Fruit fly (Drosophila melanogaster) whole organism, embryonic: ENCODE results near the gene Fmr1.

ENCODE experiments used
- Blimp-1 ChIP-seq: fragments of 200-800 bp; sonication (Bioruptor generic); optimal IDR thresholded peaks from 3 replicates; lab custom pipeline; 2018; ENCODE audit warnings: missing biosample characterization, missing genetic modification characterization, mild to moderate bottlenecking, moderate library complexity, missing genetic modification reagents
- CG11695 ChIP-seq: fragments of 200-800 bp; sonication (Bioruptor generic); IDR thresholded peaks from 3 replicates; pipeline ENCODE4 v1.3.6; 2022; ENCODE audit warnings: missing biosample characterization, missing genetic modification characterization
- CG12219 ChIP-seq: fragments of 200-800 bp; sonication (Bioruptor generic); optimal IDR thresholded peaks from 3 replicates; lab custom pipeline; 2018; ENCODE audit warnings: missing biosample characterization, mild to moderate bottlenecking, missing genetic modification characterization
- CG12299 ChIP-seq: fragments of 200-800 bp; sonication (Bioruptor generic); optimal IDR thresholded peaks from 2 replicates; lab custom pipeline; 2018; ENCODE audit warnings: missing biosample characterization, mild to moderate bottlenecking, missing genetic modification characterization
- CG12659 ChIP-seq: fragments of 200-800 bp; sonication (Bioruptor generic); optimal IDR thresholded peaks from 3 replicates; lab custom pipeline; 2017; ENCODE audit warnings: mild to moderate bottlenecking, missing biosample characterization, missing genetic modification reagents, missing genetic modification characterization
- CG12769 ChIP-seq: fragments of 200-800 bp; sonication (Bioruptor generic); optimal IDR thresholded peaks from 2 replicates; lab custom pipeline; 2019; ENCODE audit warnings: missing biosample characterization, mild to moderate bottlenecking, missing genetic modification characterization, moderate library complexity
- CG1832 ChIP-seq: fragments of 200-800 bp; sonication (Bioruptor generic); optimal IDR thresholded peaks from 2 replicates; lab custom pipeline; 2017; ENCODE audit warnings: missing biosample characterization, mild to moderate bottlenecking, missing genetic modification characterization, inconsistent platforms
- CG18599 ChIP-seq: fragments of 200-800 bp; sonication (Bioruptor generic); optimal IDR thresholded peaks from 3 replicates; lab custom pipeline; 2017; ENCODE audit warnings: missing biosample characterization, missing genetic modification characterization, mild to moderate bottlenecking, moderate library complexity, missing genetic modification reagents
- CG18619 ChIP-seq: fragments of 200-800 bp; sonication (Bioruptor generic); optimal IDR thresholded peaks from 3 replicates; lab custom pipeline; 2017; ENCODE audit warnings: missing biosample characterization, mild to moderate bottlenecking, missing genetic modification characterization
- CG2116 ChIP-seq: fragments of 200-800 bp; sonication (Bioruptor generic); optimal IDR thresholded peaks from 3 replicates; lab custom pipeline; 2018; ENCODE audit warnings: missing biosample characterization, mild to moderate bottlenecking, missing genetic modification characterization
- CG31388 ChIP-seq: fragments of 200-800 bp; sonication (Bioruptor generic); optimal IDR thresholded peaks from 2 replicates; lab custom pipeline; 2016; ENCODE audit warnings: missing biosample characterization, missing genetic modification characterization
- CG3163 ChIP-seq: fragments of 200-800 bp; sonication (Bioruptor generic); optimal IDR thresholded peaks from 3 replicates; lab custom pipeline; 2016; ENCODE audit warnings: missing biosample characterization, missing genetic modification characterization
- CG32767 ChIP-seq: fragments of 200-800 bp; sonication (Bioruptor generic); IDR thresholded peaks from 2 replicates; pipeline ENCODE4 v1.3.6; 2022; ENCODE audit warnings: missing biosample characterization, missing genetic modification characterization
- CG32772 ChIP-seq: fragments of 200-800 bp; sonication (Bioruptor generic); IDR thresholded peaks from 2 replicates; pipeline ENCODE4 v1.3.6; 2022; ENCODE audit warnings: missing biosample characterization, missing genetic modification characterization
- CG4424 ChIP-seq: fragments of 200-800 bp; sonication (Bioruptor generic); optimal IDR thresholded peaks from 3 replicates; lab custom pipeline; 2016; ENCODE audit warnings: missing biosample characterization, missing genetic modification characterization
- CG4730 ChIP-seq: fragments of 200-800 bp; sonication (Bioruptor generic); IDR thresholded peaks from 2 replicates; pipeline ENCODE4 v1.3.6; 2022; ENCODE audit warnings: missing biosample characterization, missing genetic modification characterization
- CG5953 ChIP-seq: fragments of 200-800 bp; sonication (Bioruptor generic); IDR thresholded peaks from 2 replicates; pipeline ENCODE4 v1.3.6; 2022; ENCODE audit warnings: missing biosample characterization, missing genetic modification characterization
- CG6813 ChIP-seq: fragments of 200-800 bp; sonication (Bioruptor generic); optimal IDR thresholded peaks from 2 replicates; lab custom pipeline; 2017; ENCODE audit warnings: missing biosample characterization, missing genetic modification characterization, mild to moderate bottlenecking, moderate library complexity, missing genetic modification reagents
- Doc2 ChIP-seq: fragments of 200-800 bp; sonication (Bioruptor generic); IDR thresholded peaks from 2 replicates; pipeline ENCODE4 v1.3.6; 2022; ENCODE audit warnings: missing biosample characterization, missing genetic modification characterization
- E2f1 ChIP-seq: fragments of 200-800 bp; sonication (Bioruptor generic); IDR thresholded peaks from 2 replicates; pipeline ENCODE4 v1.3.6; 2022; ENCODE audit warnings: missing biosample characterization, missing genetic modification characterization
- ERR ChIP-seq: fragments of 200-800 bp; sonication (Bioruptor generic); optimal IDR thresholded peaks from 2 replicates; lab custom pipeline; 2016; ENCODE audit warnings: missing biosample characterization, missing genetic modification characterization
- Ets65A ChIP-seq: fragments of 200-800 bp; sonication (Bioruptor generic); peaks from one replicate; lab custom pipeline; 2016; ENCODE audit warnings: missing biosample characterization, missing genetic modification characterization
- Fer1 ChIP-seq: fragments of 200-800 bp; sonication (Bioruptor generic); optimal IDR thresholded peaks from 2 replicates; lab custom pipeline; 2017; ENCODE audit warnings: missing biosample characterization, mild to moderate bottlenecking, missing genetic modification characterization
- Gsc ChIP-seq: fragments of 200-800 bp; sonication (Bioruptor generic); IDR thresholded peaks from 2 replicates; pipeline ENCODE4 v1.3.6; 2022; ENCODE audit warnings: missing biosample characterization, missing genetic modification characterization
- Kr ChIP-seq: fragments of 200-800 bp; sonication (Bioruptor generic); optimal IDR thresholded peaks from 2 replicates; lab custom pipeline; 2017; ENCODE audit warnings: missing biosample characterization, mild to moderate bottlenecking, missing genetic modification characterization
- Mad ChIP-seq: fragments of 200-800 bp; sonication (Bioruptor generic); optimal IDR thresholded peaks from 2 replicates; lab custom pipeline; 2016; ENCODE audit warnings: missing biosample characterization, missing genetic modification characterization
- Xrp1 ChIP-seq: fragments of 200-800 bp; sonication (Bioruptor generic); IDR thresholded peaks from 2 replicates; pipeline ENCODE4 v1.3.6; 2022; ENCODE audit warnings: missing biosample characterization, missing genetic modification characterization
- cas ChIP-seq: fragments of 200-800 bp; sonication (Bioruptor generic); IDR thresholded peaks from 2 replicates; pipeline ENCODE4 v1.3.6; 2022; ENCODE audit warnings: missing biosample characterization, missing genetic modification characterization
- ci ChIP-seq: fragments of 200-800 bp; sonication (Bioruptor generic); IDR thresholded peaks from 3 replicates; pipeline ENCODE4 v1.3.6; 2022; ENCODE audit warnings: missing biosample characterization, missing genetic modification characterization
- dimm ChIP-seq: fragments of 200-800 bp; sonication (Bioruptor generic); IDR thresholded peaks from 2 replicates; pipeline ENCODE4 v1.3.6; 2022; ENCODE audit warnings: missing biosample characterization, missing genetic modification characterization
- dysf ChIP-seq: fragments of 200-800 bp; sonication (Bioruptor generic); IDR thresholded peaks from 3 replicates; pipeline ENCODE4 v1.3.6; 2022; ENCODE audit warnings: missing biosample characterization, missing genetic modification characterization
- esg ChIP-seq: fragments of 200-800 bp; sonication (Bioruptor generic); conservative IDR thresholded peaks from 2 replicates; pipeline ENCODE4 v1.3.6; 2022; ENCODE audit warnings: missing biosample characterization, missing genetic modification characterization
- ewg ChIP-seq: fragments of 200-800 bp; sonication (Bioruptor generic); optimal IDR thresholded peaks from 3 replicates; lab custom pipeline; 2017; ENCODE audit warnings: mild to moderate bottlenecking, missing biosample characterization, missing genetic modification reagents, missing genetic modification characterization
- gem ChIP-seq: fragments of 200-800 bp; sonication (Bioruptor generic); optimal IDR thresholded peaks from 2 replicates; lab custom pipeline; 2019; ENCODE audit warnings: missing biosample characterization, mild to moderate bottlenecking, missing genetic modification characterization, moderate library complexity
- grn ChIP-seq: fragments of 200-800 bp; sonication (Bioruptor generic); optimal IDR thresholded peaks from 3 replicates; lab custom pipeline; 2017; ENCODE audit warnings: missing biosample characterization, missing genetic modification characterization
- her ChIP-seq: fragments of 200-800 bp; sonication (Bioruptor generic); optimal IDR thresholded peaks from 2 replicates; lab custom pipeline; 2016; ENCODE audit warnings: missing biosample characterization, missing genetic modification characterization
- hkb ChIP-seq, 2 experiments: fragments of 200-800 bp in 1 of 2; fragments of >200 bp in 1 of 2; sonication (Bioruptor generic) in 1 of 2; IDR thresholded peaks in 1 of 2; optimal IDR thresholded peaks in 1 of 2; 2 replicates each; pipeline versions ENCODE4 v1.3.6 to Lab custom; 2017 to 2022; ENCODE audit warnings: missing biosample characterization in 1 of 2, missing genetic modification characterization in 1 of 2
- lmd ChIP-seq: fragments of 200-800 bp; sonication (Bioruptor generic); IDR thresholded peaks from 2 replicates; pipeline ENCODE4 v1.3.6; 2022; ENCODE audit warnings: missing biosample characterization, missing genetic modification characterization
- nerfin-1 ChIP-seq: fragments of 200-800 bp; sonication (Bioruptor generic); optimal IDR thresholded peaks from 3 replicates; lab custom pipeline; 2019; ENCODE audit warnings: missing biosample characterization, mild to moderate bottlenecking, missing genetic modification characterization, moderate library complexity
- pan ChIP-seq, 4 experiments: fragments of >200 bp in 3 of 4; fragments of 200-800 bp in 1 of 4; sonication (Bioruptor generic) in 1 of 4; optimal IDR thresholded peaks in 3 of 4; IDR thresholded peaks in 1 of 4; 2 replicates each; pipeline versions ENCODE4 v1.3.6 to Lab custom; 2017 to 2022; ENCODE audit warnings: missing biosample characterization in 2 of 4, missing genetic modification characterization in 2 of 4, mixed read lengths in 1 of 4
- pfk ChIP-seq: fragments of 200-800 bp; sonication (Bioruptor generic); optimal IDR thresholded peaks from 2 replicates; lab custom pipeline; 2018; ENCODE audit warnings: missing biosample characterization, mild to moderate bottlenecking, missing genetic modification characterization, moderate library complexity
- pnt ChIP-seq: fragments of 200-800 bp; sonication (Bioruptor generic); optimal IDR thresholded peaks from 3 replicates; lab custom pipeline; 2016; ENCODE audit warnings: missing biosample characterization, missing genetic modification characterization
- salm ChIP-seq: fragments of 200-800 bp; sonication (Bioruptor generic); optimal IDR thresholded peaks from 2 replicates; lab custom pipeline; 2018; ENCODE audit warnings: missing biosample characterization, mild to moderate bottlenecking, missing genetic modification characterization
- sc ChIP-seq, 3 experiments: fragments of >200 bp in 2 of 3; fragments of 200-800 bp in 1 of 3; sonication (Bioruptor generic) in 1 of 3; optimal IDR thresholded peaks; 2 replicates in 2 of 3; 3 replicates in 1 of 3; lab custom pipeline; 2017; ENCODE audit warnings: mild to moderate bottlenecking in 1 of 3, missing biosample characterization in 1 of 3, missing genetic modification characterization in 1 of 3, missing genetic modification reagents in 1 of 3
- sisA ChIP-seq: fragments of 200-800 bp; sonication (Bioruptor generic); IDR thresholded peaks from 2 replicates; pipeline ENCODE4 v1.3.6; 2022; ENCODE audit warnings: missing biosample characterization, missing genetic modification characterization
- so ChIP-seq: fragments of 200-800 bp; sonication (Bioruptor generic); IDR thresholded peaks from 3 replicates; pipeline ENCODE4 v1.3.6; 2022; ENCODE audit warnings: missing biosample characterization, missing genetic modification characterization
- ssp ChIP-seq: fragments of 200-800 bp; sonication (Bioruptor generic); IDR thresholded peaks from 2 replicates; pipeline ENCODE4 v1.3.6; 2022; ENCODE audit warnings: missing biosample characterization, missing genetic modification characterization
- zfh1 ChIP-seq: fragments of 200-800 bp; sonication (Bioruptor generic); IDR thresholded peaks from 3 replicates; pipeline ENCODE4 v1.3.6; 2022; ENCODE audit warnings: missing biosample characterization, missing genetic modification characterization

Fmr1 gene

DNA sequence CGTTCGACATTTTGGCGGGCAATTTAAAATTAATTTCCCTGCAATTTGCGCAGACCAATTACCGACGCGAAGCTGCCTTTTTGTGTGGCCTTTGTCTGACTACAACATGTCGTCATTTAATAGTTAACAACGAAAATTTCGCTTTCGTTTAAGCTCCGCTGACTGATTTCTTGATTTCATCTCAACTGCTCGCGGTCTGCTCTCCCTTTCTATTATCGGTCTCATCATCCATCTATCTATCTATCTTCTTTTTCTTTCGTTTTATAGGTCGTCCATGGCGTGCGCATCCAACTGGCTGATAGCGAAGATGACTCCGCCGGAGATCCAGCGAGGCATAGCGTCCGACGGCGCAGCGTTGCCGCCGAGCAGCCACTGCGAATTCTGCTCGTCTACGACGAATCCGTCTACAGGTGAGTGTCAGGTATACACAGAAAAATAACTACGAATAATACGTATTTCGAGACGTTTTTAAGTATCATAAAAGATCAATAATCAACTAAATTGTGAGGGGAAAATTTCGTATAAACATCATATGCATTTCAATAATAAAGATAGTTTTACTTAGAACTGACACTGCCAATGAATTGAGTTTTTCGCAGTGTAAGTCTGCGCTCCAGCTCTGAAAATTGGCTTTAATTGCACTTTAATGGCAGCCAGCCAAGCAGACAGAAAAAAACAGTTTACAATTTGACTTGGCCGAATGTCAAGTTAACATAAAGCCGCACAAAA, 44.2 kb upstream of the Fmr1 start (continued):
- TF ChIP-seq Mad (GFP tag; lab: Kevin White, UChicago) (no peak), CG32772 (0 out of 2 replicates have a peak, but pooled peaks have one; percentile 8), nerfin-1 (tag; lab: Kevin White, UChicago) (no peak), ci (GFP tag; lab: Robert Waterston, UW) (0 out of 3 replicates have a peak, but pooled peaks have one; percentile 67), dimm (0 out of 2 replicates have a peak, but pooled peaks have one; percentile 9), pan (optimal IDR thresholded peaks at IDR 0.05; lab: Kevin White, UChicago) (no peak), pan (GFP tag; optimal IDR thresholded peaks at IDR 0.05 in 1 of 2, IDR thresholded peaks at IDR 0.05 in 1 of 2) (peak in 1 of 2 experiments; percentile 67), CG12659 (GFP tag; lab: Kevin White, UChicago) (peak; percentile 17), dysf (GFP tag; lab: Robert Waterston, UW) (peak; percentile 65), pnt (peak; percentile 17), CG3163 (no peak), ERR (GFP tag; lab: Kevin White, UChicago) (no peak), CG11695 (GFP tag; lab: Robert Waterston, UW) (0 out of 3 replicates have a peak, but pooled peaks have one; percentile 12), gem (tag; lab: Kevin White, UChicago) (peak; percentile 65), CG18599 (GFP tag; lab: Kevin White, UChicago) (no peak), CG1832 (no peak), CG12769 (tag; lab: Kevin White, UChicago) (peak; percentile 20), esg (GFP tag; lab: Robert Waterston, UW) (peak; percentile 39; the same call in 1 of the 2 replicates), sc (optimal IDR thresholded peaks at IDR 0.05; lab: Kevin White, UChicago) (no peak), sc (GFP tag; optimal IDR thresholded peaks at IDR 0.05; lab: Kevin White, UChicago) (no peak), so (GFP tag; lab: Robert Waterston, UW) (0 out of 3 replicates have a peak, but pooled peaks have one; percentile 12), Gsc (no peak), Fer1 (GFP tag; lab: Kevin White, UChicago) (peak; percentile 33), pfk (GFP tag; lab: Kevin White, UChicago) (no peak), CG18619 (GFP tag; lab: Kevin White, UChicago) (no peak), lmd (GFP tag; lab: Robert Waterston, UW) (0 out of 2 replicates have a peak, but pooled peaks have one; percentile 40), cas (GFP tag; lab: Robert Waterston, UW) (no peak), hkb (optimal IDR thresholded peaks at IDR 0.05; lab: Kevin White, UChicago) (no peak), hkb (GFP tag; IDR thresholded peaks at IDR 0.05; lab: Robert Waterston, UW) (peak; percentile 63), CG4730 (GFP tag; lab: Robert Waterston, UW) (peak; percentile 16; the same call in 1 of the 2 replicates), her (GFP tag; lab: Kevin White, UChicago) (no peak), Kr (no peak), grn (GFP tag; lab: Kevin White, UChicago) (peak; percentile 23), CG6813 (no peak), Xrp1 (GFP tag; lab: Robert Waterston, UW) (peak; percentile 59), E2f1 (GFP tag; lab: Robert Waterston, UW) (peak; percentile 31; the same call in 1 of the 2 replicates), CG12219 (peak; percentile 15), CG12299 (tag; lab: Kevin White, UChicago) (no peak), Ets65A (GFP tag; lab: Kevin White, UChicago) (peak; percentile 88), zfh1 (no peak), sisA (GFP tag; lab: Robert Waterston, UW) (peak; percentile 53), ewg (GFP tag; lab: Kevin White, UChicago) (no peak), CG2116 (GFP tag; lab: Kevin White, UChicago) (no peak), Blimp-1 (GFP tag; lab: Kevin White, UChicago) (peak; percentile 90), ssp (GFP tag; lab: Robert Waterston, UW) (no peak), salm (tag; lab: Kevin White, UChicago) (no peak), Doc2 (GFP tag; lab: Robert Waterston, UW) (no peak), CG4424 (GFP tag; lab: Kevin White, UChicago) (no peak), CG5953 (GFP tag; lab: Robert Waterston, UW) (peak; percentile 49; the same call in 1 of the 2 replicates), CG32767 (peak; percentile 15; the same call in 1 of the 2 replicates), CG31388 (GFP tag; lab: Kevin White, UChicago) (no peak)
